Worm (Caenorhabditis elegans) whole organism, L1 larva: ENCODE results near the gene acc-4.

Experiments
- C34B4.2 ChIP-seq: sonication (generic microtip); optimal IDR thresholded peaks from 2 replicates; lab custom pipeline; 2017; ENCODE audit warnings: mild to moderate bottlenecking, missing genetic modification characterization, missing compliant biosample characterization
- F16B12.6 ChIP-seq: fragments of 150-350 bp; optimal IDR thresholded peaks from 2 replicates; lab custom pipeline; 2014; ENCODE audit warnings: missing biosample characterization, missing genetic modification characterization
- Y116A8C.19 ChIP-seq: sonication (generic microtip); optimal IDR thresholded peaks from 2 replicates; lab custom pipeline; 2016; ENCODE audit warnings: missing compliant biosample characterization, missing genetic modification characterization, borderline replicate concordance
- aha-1 ChIP-seq: fragments of 150-350 bp; optimal IDR thresholded peaks from 2 replicates; lab custom pipeline; 2014; ENCODE audit warnings: missing biosample characterization, missing genetic modification characterization
- alr-1 ChIP-seq: fragments of 200-800 bp; sonication (Bioruptor generic); optimal IDR thresholded peaks from 2 replicates; lab custom pipeline; 2018; ENCODE audit warnings: borderline replicate concordance, mild to moderate bottlenecking, missing genetic modification characterization, missing compliant biosample characterization
- aly-2 ChIP-seq: fragments of 150-350 bp; optimal IDR thresholded peaks from 2 replicates; lab custom pipeline; 2014; ENCODE audit warnings: missing biosample characterization, missing genetic modification characterization
- ama-1 ChIP-seq: fragments of 150-350 bp; optimal IDR thresholded peaks from 2 replicates; lab custom pipeline; 2014
- blmp-1 ChIP-seq: fragments of 150-350 bp; optimal IDR thresholded peaks from 2 replicates; lab custom pipeline; 2014; ENCODE audit warnings: missing biosample characterization, missing genetic modification characterization
- ceh-63 ChIP-seq: fragments of 200-800 bp; sonication (Bioruptor generic); optimal IDR thresholded peaks from 2 replicates; lab custom pipeline; 2018; ENCODE audit warnings: mild to moderate bottlenecking, missing genetic modification characterization, missing compliant biosample characterization
- ceh-8 ChIP-seq: fragments of 200-800 bp; sonication (Bioruptor generic); optimal IDR thresholded peaks from 2 replicates; lab custom pipeline; 2018; ENCODE audit warnings: mild to moderate bottlenecking, missing genetic modification characterization, moderate library complexity, missing compliant biosample characterization
- ceh-88 ChIP-seq: fragments of 200-800 bp; sonication (Bioruptor generic); IDR thresholded peaks from 2 replicates; pipeline ENCODE4 v1.3.6; 2022; ENCODE audit warnings: missing genetic modification characterization, missing compliant biosample characterization
- ces-1 ChIP-seq: fragments of 150-350 bp; optimal IDR thresholded peaks from 2 replicates; lab custom pipeline; 2014; ENCODE audit warnings: missing biosample characterization, missing genetic modification reagents, missing genetic modification characterization
- dpl-1 ChIP-seq, 3 experiments: fragments of 150-350 bp in 2 of 3; sonication (generic microtip) in 1 of 3; optimal IDR thresholded peaks; 2 replicates each; lab custom pipeline; 2014 to 2017; ENCODE audit warnings: missing biosample characterization in 3 of 3, missing genetic modification characterization in 3 of 3, missing genetic modification reagents in 3 of 3
- efl-1 ChIP-seq, 4 experiments: fragments of 150-350 bp; optimal IDR thresholded peaks in 3 of 4; peaks in 1 of 4; 1 replicate in 1 of 4; 2 replicates in 3 of 4; lab custom pipeline; 2014; ENCODE audit warnings: missing biosample characterization in 2 of 4, missing genetic modification characterization in 2 of 4, missing genetic modification reagents in 2 of 4
- efl-3 ChIP-seq: fragments of 200-800 bp; sonication (Bioruptor generic); optimal IDR thresholded peaks from 2 replicates; lab custom pipeline; 2018; ENCODE audit warnings: mild to moderate bottlenecking, missing genetic modification characterization, missing compliant biosample characterization
- egl-27 ChIP-seq, 2 experiments: fragments of 150-350 bp in 1 of 2; sonication (generic microtip); optimal IDR thresholded peaks; 3 replicates each; lab custom pipeline; 2017 to 2018; ENCODE audit warnings: missing biosample characterization in 2 of 2, missing genetic modification characterization in 2 of 2, missing genetic modification reagents in 2 of 2
- elt-2 ChIP-seq: sonication (generic microtip); optimal IDR thresholded peaks from 2 replicates; lab custom pipeline; 2016; ENCODE audit warnings: missing genetic modification characterization, mild to moderate bottlenecking, inconsistent platforms, missing compliant biosample characterization, missing genetic modification reagents
- elt-3 ChIP-seq, 6 experiments: fragments of 150-350 bp in 1 of 6; sonication (generic microtip); optimal IDR thresholded peaks; 2 replicates each; lab custom pipeline; 2017 to 2018; ENCODE audit warnings: missing biosample characterization in 6 of 6, missing genetic modification characterization in 6 of 6, inconsistent platforms in 1 of 6
- ets-5 ChIP-seq: fragments of 200-800 bp; sonication (Bioruptor generic); IDR thresholded peaks from 2 replicates; pipeline ENCODE4 v1.3.6; 2022; ENCODE audit warnings: missing genetic modification characterization, missing compliant biosample characterization
- fkh-10 ChIP-seq: sonication (generic microtip); optimal IDR thresholded peaks from 2 replicates; lab custom pipeline; 2017; ENCODE audit warnings: missing biosample characterization, missing genetic modification reagents, missing genetic modification characterization
- fkh-4 ChIP-seq: sonication (generic microtip); optimal IDR thresholded peaks from 2 replicates; lab custom pipeline; 2016; ENCODE audit warnings: missing compliant biosample characterization, missing genetic modification characterization, borderline replicate concordance
- fkh-8 ChIP-seq: sonication (generic microtip); optimal IDR thresholded peaks from 2 replicates; lab custom pipeline; 2016; ENCODE audit warnings: mild to moderate bottlenecking, missing genetic modification characterization, missing compliant biosample characterization
- grh-1 ChIP-seq: fragments of 200-800 bp; sonication (Bioruptor generic); IDR thresholded peaks from 2 replicates; pipeline ENCODE4 v1.3.6; 2022; ENCODE audit warnings: missing genetic modification reagents, missing genetic modification characterization, missing compliant biosample characterization
- hlh-17 ChIP-seq: fragments of 200-800 bp; sonication (Bioruptor generic); optimal IDR thresholded peaks from 2 replicates; lab custom pipeline; 2018; ENCODE audit warnings: missing genetic modification characterization, mild to moderate bottlenecking, missing compliant biosample characterization, moderate library complexity, borderline replicate concordance
- hlh-4 ChIP-seq: sonication (generic microtip); optimal IDR thresholded peaks from 2 replicates; lab custom pipeline; 2016; ENCODE audit warnings: mild to moderate bottlenecking, missing genetic modification characterization, missing compliant biosample characterization
- hpl-2 ChIP-seq: fragments of 150-350 bp; optimal IDR thresholded peaks from 2 replicates; lab custom pipeline; 2014; ENCODE audit warnings: missing biosample characterization, missing genetic modification reagents, missing genetic modification characterization
- jun-1 ChIP-seq: fragments of 150-350 bp; optimal IDR thresholded peaks from 2 replicates; lab custom pipeline; 2014; ENCODE audit warnings: missing biosample characterization, missing genetic modification reagents, missing genetic modification characterization
- lin-14 ChIP-seq: fragments of 200-800 bp; sonication (Bioruptor generic); optimal IDR thresholded peaks from 2 replicates; lab custom pipeline; 2018; ENCODE audit warnings: mild to moderate bottlenecking, missing genetic modification characterization, moderate library complexity, missing compliant biosample characterization
- lin-35 ChIP-seq, 2 experiments: fragments of 150-350 bp; optimal IDR thresholded peaks; 2 replicates each; lab custom pipeline; 2014; ENCODE audit warnings: missing biosample characterization in 2 of 2, missing genetic modification characterization in 2 of 2, missing genetic modification reagents in 2 of 2
- lin-39 ChIP-seq: fragments of 150-350 bp; optimal IDR thresholded peaks from 2 replicates; lab custom pipeline; 2014; ENCODE audit warnings: missing biosample characterization, missing genetic modification reagents, missing genetic modification characterization
- mab-9 ChIP-seq: fragments of 200-800 bp; sonication (Bioruptor generic); IDR thresholded peaks from 2 replicates; pipeline ENCODE4 v1.3.6; 2022; ENCODE audit warnings: missing genetic modification reagents, missing genetic modification characterization, missing compliant biosample characterization
- mdl-1 ChIP-seq, 2 experiments: fragments of 150-350 bp; optimal IDR thresholded peaks; 2 replicates each; lab custom pipeline; 2014 to 2017; ENCODE audit warnings: missing biosample characterization in 2 of 2, missing genetic modification characterization in 2 of 2, inconsistent platforms in 1 of 2
- mef-2 ChIP-seq: fragments of 150-350 bp; optimal IDR thresholded peaks from 2 replicates; lab custom pipeline; 2014; ENCODE audit warnings: missing biosample characterization, missing genetic modification characterization
- mep-1 ChIP-seq: fragments of 150-350 bp; optimal IDR thresholded peaks from 2 replicates; lab custom pipeline; 2014; ENCODE audit warnings: missing biosample characterization, missing genetic modification characterization
- nhr-12 ChIP-seq: sonication (generic microtip); optimal IDR thresholded peaks from 2 replicates; lab custom pipeline; 2017; ENCODE audit warnings: missing biosample characterization, missing genetic modification characterization
- nhr-19 ChIP-seq: fragments of 200-800 bp; sonication (Bioruptor generic); conservative IDR thresholded peaks from 2 replicates; pipeline ENCODE4 v1.3.6; 2022; ENCODE audit warnings: missing genetic modification characterization, missing compliant biosample characterization
- nhr-28 ChIP-seq: fragments of 150-350 bp; optimal IDR thresholded peaks from 2 replicates; lab custom pipeline; 2014; ENCODE audit warnings: missing biosample characterization, missing genetic modification characterization
- nhr-71 ChIP-seq: sonication (generic microtip); optimal IDR thresholded peaks from 2 replicates; lab custom pipeline; 2016; ENCODE audit warnings: mild to moderate bottlenecking, missing genetic modification characterization, moderate library complexity, missing compliant biosample characterization
- nhr-76 ChIP-seq: sonication (generic microtip); optimal IDR thresholded peaks from 2 replicates; lab custom pipeline; 2017; ENCODE audit warnings: missing biosample characterization, missing genetic modification characterization
- nhr-77 ChIP-seq: fragments of 150-350 bp; optimal IDR thresholded peaks from 2 replicates; lab custom pipeline; 2014; ENCODE audit warnings: missing biosample characterization, missing genetic modification characterization
- nhr-85 ChIP-seq: sonication (generic microtip); peaks from one replicate; lab custom pipeline; 2016; ENCODE audit warnings: missing genetic modification characterization, inconsistent platforms, missing compliant biosample characterization
- nhr-90 ChIP-seq: sonication (generic microtip); optimal IDR thresholded peaks from 2 replicates; lab custom pipeline; 2016; ENCODE audit warnings: mild to moderate bottlenecking, missing genetic modification characterization, missing compliant biosample characterization; ENCODE audit not compliant: poor library complexity
- pag-3 ChIP-seq: sonication (generic microtip); optimal IDR thresholded peaks from 2 replicates; lab custom pipeline; 2017; ENCODE audit warnings: missing genetic modification characterization, mild to moderate bottlenecking, missing compliant biosample characterization, antibody characterized with exemption, borderline replicate concordance; ENCODE audit not compliant: insufficient read depth
- pax-3 ChIP-seq: fragments of 200-800 bp; sonication (Bioruptor generic); optimal IDR thresholded peaks from 2 replicates; lab custom pipeline; 2018; ENCODE audit warnings: mild to moderate bottlenecking, missing genetic modification characterization, moderate library complexity, missing compliant biosample characterization
- skn-1 ChIP-seq: fragments of 150-350 bp; optimal IDR thresholded peaks from 2 replicates; lab custom pipeline; 2014; ENCODE audit warnings: missing biosample characterization, missing genetic modification characterization
- snpc-4 ChIP-seq: fragments of 150-350 bp; optimal IDR thresholded peaks from 2 replicates; lab custom pipeline; 2014; ENCODE audit warnings: missing biosample characterization, missing genetic modification characterization
- sup-37 ChIP-seq: fragments of 200-800 bp; sonication (Bioruptor generic); optimal IDR thresholded peaks from 2 replicates; lab custom pipeline; 2018; ENCODE audit warnings: mild to moderate bottlenecking, missing genetic modification characterization, missing compliant biosample characterization
- unc-130 ChIP-seq: fragments of 150-350 bp; optimal IDR thresholded peaks from 2 replicates; lab custom pipeline; 2017; ENCODE audit warnings: missing biosample characterization, missing genetic modification characterization, inconsistent platforms
- xbp-1 ChIP-seq: sonication (generic microtip); optimal IDR thresholded peaks from 2 replicates; lab custom pipeline; 2016; ENCODE audit warnings: missing genetic modification characterization, missing compliant biosample characterization
- zip-4 ChIP-seq: fragments of 200-800 bp; sonication (Bioruptor generic); optimal IDR thresholded peaks from 2 replicates; lab custom pipeline; 2018; ENCODE audit warnings: mild to moderate bottlenecking, missing genetic modification characterization, moderate library complexity, missing compliant biosample characterization
- ztf-11 ChIP-seq, 2 experiments: sonication (generic microtip); optimal IDR thresholded peaks; 2 replicates each; lab custom pipeline; 2016 to 2017; ENCODE audit warnings: missing genetic modification characterization in 2 of 2, missing biosample characterization in 1 of 2, missing compliant biosample characterization in 1 of 2

Gene acc-4

DNA sequence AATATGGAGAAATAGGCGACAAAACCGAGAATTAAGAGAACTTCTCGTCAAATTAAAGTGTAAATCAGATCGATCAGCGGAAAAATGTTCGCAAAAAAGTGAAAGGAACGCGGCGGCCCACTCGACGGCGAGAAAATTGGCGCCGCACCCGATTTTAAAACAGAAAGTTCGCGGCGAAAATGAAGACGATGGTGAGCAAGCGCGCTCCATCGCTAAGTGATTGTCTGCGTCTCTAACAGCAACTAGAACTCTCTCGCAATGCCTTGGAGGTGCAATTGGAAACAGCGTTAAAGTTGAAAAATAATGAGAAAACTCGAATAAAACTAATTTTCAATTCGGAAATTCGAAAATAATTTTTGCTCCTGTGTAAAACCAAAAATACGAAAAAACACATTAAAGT lies 46.1 kb upstream of the acc-4 start (continued):
- no peak for TF ChIP-seq alr-1 (tag; lab: Kevin White, UChicago)
- TF ChIP-seq ceh-63 (GFP tag; lab: Kevin White, UChicago): no peak
- peak in 1 of 6 experiments; percentile 12 for TF ChIP-seq elt-3 (tag; optimal IDR thresholded peaks at IDR 0.05; lab: Kevin White, UChicago)
- TF ChIP-seq nhr-71 (tag; lab: Kevin White, UChicago): peak; percentile 79
- peak; percentile 51 for TF ChIP-seq F16B12.6 (tag; lab: Kevin White, UChicago)
- TF ChIP-seq C34B4.2 (tag; lab: Kevin White, UChicago): no peak
- no peak for TF ChIP-seq efl-3
- peak; percentile 87 to 89 for TF ChIP-seq efl-1 (optimal IDR thresholded peaks at IDR 0.05; lab: Kevin White, UChicago)
- TF ChIP-seq efl-1 (GFP tag; optimal IDR thresholded peaks at IDR 0.05 in 1 of 2; lab: Kevin White, UChicago): peak; percentile 87 to 98
- no peak for TF ChIP-seq nhr-12 (tag; lab: Kevin White, UChicago)
- no peak for TF ChIP-seq fkh-4
- peak; percentile 49 for TF ChIP-seq nhr-90 (tag; lab: Kevin White, UChicago)
- TF ChIP-seq pag-3 (tag; lab: Kevin White, UChicago): no peak
- TF ChIP-seq egl-27 (tag; optimal IDR thresholded peaks at IDR 0.05; lab: Kevin White, UChicago): no peak
- TF ChIP-seq nhr-19 (GFP tag; lab: Robert Waterston, UW): peak; percentile 60
- TF ChIP-seq mep-1 (tag; lab: Kevin White, UChicago): peak; percentile 74
- TF ChIP-seq jun-1: peak; percentile 63
- peak; percentile 51 for TF ChIP-seq xbp-1 (tag; lab: Kevin White, UChicago)
- TF ChIP-seq elt-2 (tag; lab: Kevin White, UChicago): no peak
- TF ChIP-seq lin-39 (tag; lab: Kevin White, UChicago): peak; percentile 23
- TF ChIP-seq ztf-11 (tag; optimal IDR thresholded peaks at IDR 0.05; lab: Kevin White, UChicago): no peak
- TF ChIP-seq mdl-1 (tag; optimal IDR thresholded peaks at IDR 0.05; lab: Kevin White, UChicago): peak in 1 of 2 experiments; percentile 38
- 0 out of 2 replicates have a peak, but pooled peaks have one; percentile 33 for TF ChIP-seq mab-9 (GFP tag; lab: Robert Waterston, UW)
- TF ChIP-seq aly-2 (tag; lab: Kevin White, UChicago): no peak
- peak; percentile 62 for TF ChIP-seq skn-1 (tag; lab: Kevin White, UChicago)
- TF ChIP-seq dpl-1 (GFP tag; optimal IDR thresholded peaks at IDR 0.05; lab: Kevin White, UChicago): peak; percentile 79 to 87 (median 85)
- no peak for TF ChIP-seq ama-1
- no peak; the same call in 1 of the 2 replicates for TF ChIP-seq grh-1 (GFP tag; lab: Robert Waterston, UW)
- no peak for TF ChIP-seq sup-37 (GFP tag; lab: Kevin White, UChicago)
- TF ChIP-seq Y116A8C.19 (tag; lab: Kevin White, UChicago): no peak
- TF ChIP-seq aha-1 (tag; lab: Kevin White, UChicago): no peak
- no peak for TF ChIP-seq ceh-8 (GFP tag; lab: Kevin White, UChicago)
- TF ChIP-seq ceh-88 (GFP tag; lab: Robert Waterston, UW): no peak
- TF ChIP-seq lin-14 (GFP tag; lab: Kevin White, UChicago): peak; percentile 78
- TF ChIP-seq nhr-77 (tag; lab: Kevin White, UChicago): no peak
- TF ChIP-seq unc-130 (tag; lab: Kevin White, UChicago): peak; percentile 77
- TF ChIP-seq blmp-1 (tag; lab: Kevin White, UChicago): peak; percentile 98
- no peak for TF ChIP-seq mef-2 (tag; lab: Kevin White, UChicago)
- TF ChIP-seq zip-4 (GFP tag; lab: Kevin White, UChicago): no peak
- peak; percentile 16 for TF ChIP-seq fkh-10 (GFP tag; lab: Kevin White, UChicago)
- peak; percentile 82 to 92 for TF ChIP-seq lin-35 (GFP tag; optimal IDR thresholded peaks at IDR 0.05; lab: Kevin White, UChicago)
- no peak for TF ChIP-seq nhr-85 (tag; lab: Kevin White, UChicago)
- no peak for TF ChIP-seq hlh-4
- no peak for TF ChIP-seq hlh-17 (GFP tag; lab: Kevin White, UChicago)
- peak; percentile 62 for TF ChIP-seq fkh-8 (tag; lab: Kevin White, UChicago)
- no peak for TF ChIP-seq nhr-28
- TF ChIP-seq nhr-76 (tag; lab: Kevin White, UChicago): no peak
- no peak for TF ChIP-seq ces-1 (GFP tag; lab: Kevin White, UChicago)
- no peak for TF ChIP-seq snpc-4
- no peak for TF ChIP-seq pax-3 (tag; lab: Kevin White, UChicago)
- TF ChIP-seq ets-5: no peak
- TF ChIP-seq hpl-2 (GFP tag; lab: Kevin White, UChicago): no peak
